Fruit fly (Drosophila melanogaster): Measurements from ENCODE around the gene Pde11.
A peak's percentile ranks its signal among the peaks of the same experiment; 100 is the strongest.

Pde11 gene

dm6 chr2L:18503760-18504159, 86.4 kb downstream of the Pde11 start, which contains the start of gene kon:
kon (minus strand) TSS chr2L:18503978.
- TF ChIP-seq pad (GFP tag; optimal IDR thresholded peaks at IDR 0.05), result no peak
- TF ChIP-seq Clk (GFP tag; optimal IDR thresholded peaks at IDR 0.05), result no peak
- TF ChIP-seq Hr96 (GFP tag; optimal IDR thresholded peaks at IDR 0.05), result no peak
- TF ChIP-seq CG11617 (GFP tag; optimal IDR thresholded peaks at IDR 0.05), result no peak
- TF ChIP-seq cnc (optimal IDR thresholded peaks at IDR 0.05), result no peak
- TF ChIP-seq CG7101 (tag; optimal IDR thresholded peaks at IDR 0.05), result no peak
- TF ChIP-seq ovo (GFP tag; optimal IDR thresholded peaks at IDR 0.05), result no peak
- TF ChIP-seq Crg-1 (GFP tag; optimal IDR thresholded peaks at IDR 0.05), result no peak
- no peak for TF ChIP-seq toe (GFP tag; optimal IDR thresholded peaks at IDR 0.05)
- TF ChIP-seq CG5204 (GFP tag; optimal IDR thresholded peaks at IDR 0.05), result no peak

DNA sequence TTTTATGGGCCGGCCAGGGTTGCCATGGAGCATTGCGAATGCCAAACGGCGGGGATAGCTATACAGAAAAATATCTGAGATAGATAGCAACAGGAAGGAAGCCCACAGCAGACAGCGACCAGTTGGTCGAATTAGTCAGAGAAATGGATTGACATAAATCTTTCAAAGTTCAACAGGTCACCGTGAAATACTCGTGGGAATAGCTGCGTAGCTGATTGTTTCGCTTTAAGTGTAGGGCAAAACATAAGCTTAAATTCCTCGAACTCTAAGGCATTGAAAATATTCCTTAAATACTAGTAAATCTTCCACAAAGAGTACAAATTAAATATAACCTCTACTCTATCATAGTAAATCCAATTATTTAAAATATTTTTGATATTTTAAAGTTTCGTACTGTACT, 90.2 kb downstream of the Pde11 start:
- TF ChIP-seq Crg-1 (GFP tag; optimal IDR thresholded peaks at IDR 0.05), result no peak
- TF ChIP-seq pad (GFP tag; optimal IDR thresholded peaks at IDR 0.05), result no peak
- no peak for TF ChIP-seq ovo (GFP tag; optimal IDR thresholded peaks at IDR 0.05)
- TF ChIP-seq Clk (GFP tag; optimal IDR thresholded peaks at IDR 0.05), result no peak
- TF ChIP-seq CG12768 (GFP tag; optimal IDR thresholded peaks at IDR 0.05), result no peak
- TF ChIP-seq CG7045 (GFP tag; optimal IDR thresholded peaks at IDR 0.05), result no peak
- no peak for TF ChIP-seq toe (GFP tag; optimal IDR thresholded peaks at IDR 0.05)
- TF ChIP-seq CG14711 (tag; optimal IDR thresholded peaks at IDR 0.05), result no peak
- TF ChIP-seq CG7101 (tag; optimal IDR thresholded peaks at IDR 0.05), result no peak
- TF ChIP-seq Mnt (GFP tag; optimal IDR thresholded peaks at IDR 0.05), result no peak
- no peak for TF ChIP-seq CG5204 (GFP tag; optimal IDR thresholded peaks at IDR 0.05)
- no peak for TF ChIP-seq cic (GFP tag; optimal IDR thresholded peaks at IDR 0.05)
- TF ChIP-seq Hr96 (GFP tag; optimal IDR thresholded peaks at IDR 0.05), result no peak
- no peak for TF ChIP-seq tj (GFP tag; optimal IDR thresholded peaks at IDR 0.05)
- no peak for TF ChIP-seq kay (GFP tag; ENCODE audit: borderline replicate concordance)
- no peak for TF ChIP-seq cnc (optimal IDR thresholded peaks at IDR 0.05)
- TF ChIP-seq bab1 (GFP tag; optimal IDR thresholded peaks at IDR 0.05), result no peak
- no peak for TF ChIP-seq CG11617 (GFP tag; optimal IDR thresholded peaks at IDR 0.05)

DNA sequence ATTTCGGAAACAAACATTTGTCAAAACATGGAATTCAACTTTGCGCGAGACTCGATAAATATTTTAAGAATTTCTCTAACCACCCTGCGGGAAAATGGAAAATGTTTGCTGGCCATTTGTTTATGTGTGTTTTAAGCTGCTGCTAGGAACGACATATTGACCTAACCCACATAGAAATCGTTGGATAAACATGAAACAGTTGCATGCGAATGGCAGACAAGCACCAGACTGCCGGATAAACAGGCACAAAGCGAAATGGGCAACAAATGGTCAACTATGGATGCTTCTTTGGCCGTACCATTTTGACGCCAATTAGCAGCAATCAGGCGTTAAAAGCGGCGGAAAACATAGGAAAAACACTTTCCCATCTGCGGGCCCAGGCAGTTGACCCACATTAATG, 93.3 kb downstream of the Pde11 start:
- TF ChIP-seq CG14711 (tag; optimal IDR thresholded peaks at IDR 0.05) (no peak), cnc (optimal IDR thresholded peaks at IDR 0.05) (no peak), Mnt (GFP tag; optimal IDR thresholded peaks at IDR 0.05) (no peak), toe (GFP tag; optimal IDR thresholded peaks at IDR 0.05) (no peak), ovo (GFP tag; optimal IDR thresholded peaks at IDR 0.05) (no peak), CG1620 (GFP tag; optimal IDR thresholded peaks at IDR 0.05) (no peak), CG33017 (tag; optimal IDR thresholded peaks at IDR 0.05) (no peak), CG12768 (GFP tag; optimal IDR thresholded peaks at IDR 0.05) (no peak), tj (GFP tag; optimal IDR thresholded peaks at IDR 0.05) (no peak), Clk (GFP tag; optimal IDR thresholded peaks at IDR 0.05) (no peak), bab1 (GFP tag; optimal IDR thresholded peaks at IDR 0.05) (no peak), kay (GFP tag; ENCODE audit: borderline replicate concordance) (no peak), CG7101 (tag; optimal IDR thresholded peaks at IDR 0.05) (no peak), CG7045 (GFP tag; optimal IDR thresholded peaks at IDR 0.05) (no peak), Crg-1 (GFP tag; optimal IDR thresholded peaks at IDR 0.05) (no peak), CG5204 (GFP tag; optimal IDR thresholded peaks at IDR 0.05) (no peak), cic (GFP tag; optimal IDR thresholded peaks at IDR 0.05) (no peak), CG11617 (GFP tag; optimal IDR thresholded peaks at IDR 0.05) (no peak), pad (GFP tag; optimal IDR thresholded peaks at IDR 0.05) (no peak), Hr96 (GFP tag; optimal IDR thresholded peaks at IDR 0.05) (no peak)

DNA sequence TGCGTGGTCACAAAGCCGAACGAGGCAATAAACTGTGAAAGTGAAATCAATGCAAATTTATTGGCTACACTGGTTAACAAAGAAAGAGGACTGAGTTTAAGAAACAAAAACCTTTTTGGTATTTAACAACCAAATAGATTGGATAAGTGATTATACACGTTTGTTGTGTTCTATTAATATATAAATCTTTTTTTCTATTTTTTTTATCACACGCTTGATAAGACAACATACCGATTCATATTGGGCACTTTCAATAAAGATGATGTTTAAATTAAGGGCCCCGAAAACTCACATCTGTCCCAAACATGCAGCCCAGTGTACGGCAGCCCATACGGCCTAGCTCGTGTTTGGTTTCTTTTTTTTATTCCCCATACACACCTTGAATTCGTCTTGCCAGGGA, 97.0 kb downstream of the Pde11 start:
- no peak for TF ChIP-seq pad (GFP tag; optimal IDR thresholded peaks at IDR 0.05)
- TF ChIP-seq ovo (GFP tag; optimal IDR thresholded peaks at IDR 0.05), result no peak
- TF ChIP-seq tj (GFP tag; optimal IDR thresholded peaks at IDR 0.05), result no peak
- no peak for TF ChIP-seq cic (GFP tag; optimal IDR thresholded peaks at IDR 0.05)
- no peak for TF ChIP-seq Mnt (GFP tag; optimal IDR thresholded peaks at IDR 0.05)
- TF ChIP-seq CG14711 (tag; optimal IDR thresholded peaks at IDR 0.05), result no peak
- no peak for TF ChIP-seq Clk (GFP tag; optimal IDR thresholded peaks at IDR 0.05)
- TF ChIP-seq toe (GFP tag; optimal IDR thresholded peaks at IDR 0.05), result no peak
- no peak for TF ChIP-seq CG5204 (GFP tag; optimal IDR thresholded peaks at IDR 0.05)
- TF ChIP-seq CG11617 (GFP tag; optimal IDR thresholded peaks at IDR 0.05), result no peak
- TF ChIP-seq CG12768 (GFP tag; optimal IDR thresholded peaks at IDR 0.05), result no peak
- TF ChIP-seq CG7045 (GFP tag; optimal IDR thresholded peaks at IDR 0.05), result no peak
- no peak for TF ChIP-seq bab1 (GFP tag; optimal IDR thresholded peaks at IDR 0.05)
- TF ChIP-seq kay (GFP tag; ENCODE audit: borderline replicate concordance), result no peak
- TF ChIP-seq CG7101 (tag; optimal IDR thresholded peaks at IDR 0.05), result no peak
- no peak for TF ChIP-seq Hr96 (GFP tag; optimal IDR thresholded peaks at IDR 0.05)
- no peak for TF ChIP-seq cnc (optimal IDR thresholded peaks at IDR 0.05)
- no peak for TF ChIP-seq Crg-1 (GFP tag; optimal IDR thresholded peaks at IDR 0.05)
- TF ChIP-seq CG1620 (GFP tag; optimal IDR thresholded peaks at IDR 0.05), result no peak
- no peak for TF ChIP-seq CG33017 (tag; optimal IDR thresholded peaks at IDR 0.05)

DNA sequence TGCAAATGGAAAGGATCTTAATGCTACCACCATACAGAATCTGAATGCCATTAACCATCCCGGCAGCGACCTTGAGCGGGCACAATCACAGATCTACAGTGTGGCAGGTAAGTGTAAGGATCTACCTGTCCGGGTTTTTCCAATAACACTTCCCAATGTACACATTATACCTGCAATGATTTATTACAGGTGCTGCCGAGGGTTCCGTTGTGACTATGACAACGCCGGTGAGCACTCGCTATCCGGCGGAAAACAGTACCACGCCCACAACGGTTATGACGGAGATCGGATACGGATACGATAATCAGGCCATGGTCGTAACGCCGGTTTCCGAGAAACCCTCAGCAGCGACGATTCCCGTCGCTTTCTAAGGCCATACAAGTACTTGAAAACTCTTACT, 103.3 kb downstream of the Pde11 start:
- TF ChIP-seq Hr96 (GFP tag; optimal IDR thresholded peaks at IDR 0.05), result no peak
- TF ChIP-seq CG7101 (tag; optimal IDR thresholded peaks at IDR 0.05), result no peak
- no peak for TF ChIP-seq Clk (GFP tag; optimal IDR thresholded peaks at IDR 0.05)
- TF ChIP-seq CG11617 (GFP tag; optimal IDR thresholded peaks at IDR 0.05), result no peak
- no peak for TF ChIP-seq CG1620 (GFP tag; optimal IDR thresholded peaks at IDR 0.05)
- no peak for TF ChIP-seq CG33017 (tag; optimal IDR thresholded peaks at IDR 0.05)
- TF ChIP-seq cnc (optimal IDR thresholded peaks at IDR 0.05), result no peak
- TF ChIP-seq ovo (GFP tag; optimal IDR thresholded peaks at IDR 0.05), result no peak
- no peak for TF ChIP-seq toe (GFP tag; optimal IDR thresholded peaks at IDR 0.05)
- no peak for TF ChIP-seq pad (GFP tag; optimal IDR thresholded peaks at IDR 0.05)
- TF ChIP-seq Crg-1 (GFP tag; optimal IDR thresholded peaks at IDR 0.05), result no peak
- TF ChIP-seq CG7045 (GFP tag; optimal IDR thresholded peaks at IDR 0.05), result no peak
- no peak for TF ChIP-seq tj (GFP tag; optimal IDR thresholded peaks at IDR 0.05)

dm6 chr2L:18485211-18485610, 104.9 kb downstream of the Pde11 start, which contains the start of gene grnd:
grnd (plus strand) TSS chr2L:18485417.
- TF ChIP-seq CG5204 (GFP tag; optimal IDR thresholded peaks at IDR 0.05) (no peak), tj (GFP tag; optimal IDR thresholded peaks at IDR 0.05) (no peak), Mnt (GFP tag; optimal IDR thresholded peaks at IDR 0.05) (no peak), bab1 (GFP tag; optimal IDR thresholded peaks at IDR 0.05) (no peak), cic (GFP tag; optimal IDR thresholded peaks at IDR 0.05) (peak; percentile 56), cnc (optimal IDR thresholded peaks at IDR 0.05) (peak in 1 of 2 experiments; percentile 9), Hr96 (GFP tag; optimal IDR thresholded peaks at IDR 0.05) (no peak), ovo (GFP tag; optimal IDR thresholded peaks at IDR 0.05) (no peak), CG12768 (GFP tag; optimal IDR thresholded peaks at IDR 0.05) (peak; percentile 10), CG14711 (tag; optimal IDR thresholded peaks at IDR 0.05) (no peak), Clk (GFP tag; optimal IDR thresholded peaks at IDR 0.05) (no peak), Crg-1 (GFP tag; optimal IDR thresholded peaks at IDR 0.05) (no peak), CG7101 (tag; optimal IDR thresholded peaks at IDR 0.05) (no peak), pad (GFP tag; optimal IDR thresholded peaks at IDR 0.05) (no peak), CG33017 (tag; optimal IDR thresholded peaks at IDR 0.05) (no peak), CG1620 (GFP tag; optimal IDR thresholded peaks at IDR 0.05) (no peak), CG11617 (GFP tag; optimal IDR thresholded peaks at IDR 0.05) (no peak), toe (GFP tag; optimal IDR thresholded peaks at IDR 0.05) (no peak), CG7045 (GFP tag; optimal IDR thresholded peaks at IDR 0.05) (no peak), kay (GFP tag; ENCODE audit: borderline replicate concordance) (peak; percentile 55)
